Fruit fly (Drosophila melanogaster) whole organism, embryonic: Measurements from ENCODE around the gene Mcad.

Source experiments
- CG11247 ChIP-seq: fragments of 200-800 bp; sonication (Bioruptor generic); IDR thresholded peaks from 2 replicates; pipeline ENCODE4 v1.3.6; 2022; ENCODE audit warnings: missing biosample characterization, missing genetic modification characterization
- CG14710 ChIP-seq: fragments of 200-800 bp; sonication (Bioruptor generic); optimal IDR thresholded peaks from 3 replicates; lab custom pipeline; 2019; ENCODE audit warnings: missing biosample characterization, mild to moderate bottlenecking, missing genetic modification characterization, moderate library complexity
- CG16815 ChIP-seq: fragments of 200-800 bp; sonication (Bioruptor generic); optimal IDR thresholded peaks from 3 replicates; lab custom pipeline; 2017; ENCODE audit warnings: missing biosample characterization, mild to moderate bottlenecking, missing genetic modification characterization
- CG18619 ChIP-seq: fragments of 200-800 bp; sonication (Bioruptor generic); optimal IDR thresholded peaks from 3 replicates; lab custom pipeline; 2017; ENCODE audit warnings: missing biosample characterization, mild to moderate bottlenecking, missing genetic modification characterization
- CG2202 ChIP-seq: fragments of 200-800 bp; sonication (Bioruptor generic); optimal IDR thresholded peaks from 2 replicates; lab custom pipeline; 2018; ENCODE audit warnings: missing biosample characterization, mild to moderate bottlenecking, missing genetic modification characterization
- CG31441 ChIP-seq: fragments of 200-800 bp; sonication (Bioruptor generic); IDR thresholded peaks from 2 replicates; pipeline ENCODE4 v1.3.6; 2022; ENCODE audit warnings: missing biosample characterization, missing genetic modification characterization
- CG3163 ChIP-seq: fragments of 200-800 bp; sonication (Bioruptor generic); optimal IDR thresholded peaks from 3 replicates; lab custom pipeline; 2016; ENCODE audit warnings: missing biosample characterization, missing genetic modification characterization
- CG33213 ChIP-seq: fragments of 200-800 bp; sonication (Bioruptor generic); optimal IDR thresholded peaks from 3 replicates; lab custom pipeline; 2016; ENCODE audit warnings: missing biosample characterization, missing genetic modification characterization
- CG7372 ChIP-seq: fragments of 200-800 bp; sonication (Bioruptor generic); IDR thresholded peaks from 2 replicates; pipeline ENCODE4 v1.3.6; 2022; ENCODE audit warnings: missing biosample characterization, missing genetic modification characterization
- CG9437 ChIP-seq: fragments of 200-800 bp; sonication (Bioruptor generic); optimal IDR thresholded peaks from 2 replicates; lab custom pipeline; 2018; ENCODE audit warnings: missing biosample characterization, mild to moderate bottlenecking, missing genetic modification characterization
- Doc3 ChIP-seq: fragments of 200-800 bp; sonication (Bioruptor generic); IDR thresholded peaks from 3 replicates; pipeline ENCODE4 v1.3.6; 2022; ENCODE audit warnings: missing biosample characterization, missing genetic modification characterization; ENCODE audit not compliant: partially characterized antibody
- Eip74EF ChIP-seq, 2 experiments: fragments of 200-800 bp in 1 of 2; fragments of >200 bp in 1 of 2; sonication (Bioruptor generic) in 1 of 2; optimal IDR thresholded peaks; 2 replicates each; lab custom pipeline; 2017 to 2019; ENCODE audit warnings: missing biosample characterization in 2 of 2, missing genetic modification characterization in 2 of 2, mild to moderate bottlenecking in 1 of 2, moderate library complexity in 1 of 2
- Ets65A ChIP-seq: fragments of 200-800 bp; sonication (Bioruptor generic); peaks from one replicate; lab custom pipeline; 2016; ENCODE audit warnings: missing biosample characterization, missing genetic modification characterization
- H15 ChIP-seq: fragments of 200-800 bp; sonication (Bioruptor generic); IDR thresholded peaks from 3 replicates; pipeline ENCODE4 v1.3.6; 2022; ENCODE audit warnings: missing biosample characterization, missing genetic modification characterization
- Hand ChIP-seq: fragments of 200-800 bp; sonication (Bioruptor generic); optimal IDR thresholded peaks from 2 replicates; lab custom pipeline; 2017; ENCODE audit warnings: mild to moderate bottlenecking, missing biosample characterization, missing genetic modification reagents, missing genetic modification characterization
- Hr78 ChIP-seq, 2 experiments: fragments of 200-800 bp in 1 of 2; fragments of >200 bp in 1 of 2; sonication (Bioruptor generic) in 1 of 2; optimal IDR thresholded peaks; 2 replicates each; lab custom pipeline; 2017 to 2019; ENCODE audit warnings: missing biosample characterization in 2 of 2, missing genetic modification characterization in 2 of 2, mild to moderate bottlenecking in 1 of 2, moderate library complexity in 1 of 2
- Lim3 ChIP-seq: fragments of 200-800 bp; sonication (Bioruptor generic); IDR thresholded peaks from 2 replicates; pipeline ENCODE4 v1.3.6; 2022; ENCODE audit warnings: missing biosample characterization, missing genetic modification characterization
- NC2α ChIP-seq: fragments of 200-800 bp; sonication (Bioruptor generic); optimal IDR thresholded peaks from 2 replicates; lab custom pipeline; 2016; ENCODE audit warnings: missing biosample characterization, missing genetic modification characterization
- Sox100B ChIP-seq: fragments of 200-800 bp; sonication (Bioruptor generic); optimal IDR thresholded peaks from 3 replicates; lab custom pipeline; 2018; ENCODE audit warnings: missing biosample characterization, mild to moderate bottlenecking, missing genetic modification characterization
- Sox102F ChIP-seq: fragments of 200-800 bp; sonication (Bioruptor generic); optimal IDR thresholded peaks from 2 replicates; lab custom pipeline; 2018; ENCODE audit warnings: missing biosample characterization, mild to moderate bottlenecking, missing genetic modification characterization, moderate library complexity
- Trl ChIP-seq, 3 experiments: fragments of >200 bp in 2 of 3; fragments of 200-800 bp in 1 of 3; sonication (Bioruptor generic) in 1 of 3; optimal IDR thresholded peaks; 2 replicates in 1 of 3; 3 replicates in 2 of 3; lab custom pipeline; 2016 to 2017; ENCODE audit warnings: missing biosample characterization in 1 of 3, missing genetic modification characterization in 1 of 3
- Vsx1 ChIP-seq: fragments of 200-800 bp; sonication (Bioruptor generic); optimal IDR thresholded peaks from 2 replicates; lab custom pipeline; 2017; ENCODE audit warnings: missing biosample characterization, mild to moderate bottlenecking, missing genetic modification characterization, missing genetic modification reagents
- abd-A ChIP-seq: fragments of 200-800 bp; sonication (Bioruptor generic); optimal IDR thresholded peaks from 3 replicates; lab custom pipeline; 2019; ENCODE audit warnings: missing biosample characterization, mild to moderate bottlenecking, missing genetic modification characterization, moderate library complexity
- br ChIP-seq: fragments of >200 bp; optimal IDR thresholded peaks from 2 replicates; lab custom pipeline; 2017
- chinmo ChIP-seq: fragments of 200-800 bp; sonication (Bioruptor generic); IDR thresholded peaks from 4 replicates; pipeline ENCODE4 v1.3.6; 2022; ENCODE audit warnings: missing biosample characterization, missing genetic modification characterization; ENCODE audit not compliant: partially characterized antibody
- dysf ChIP-seq: fragments of 200-800 bp; sonication (Bioruptor generic); IDR thresholded peaks from 3 replicates; pipeline ENCODE4 v1.3.6; 2022; ENCODE audit warnings: missing biosample characterization, missing genetic modification characterization
- fu2 ChIP-seq: fragments of 200-800 bp; sonication (Bioruptor generic); optimal IDR thresholded peaks from 2 replicates; lab custom pipeline; 2016; ENCODE audit warnings: missing biosample characterization, missing genetic modification characterization
- gfzf ChIP-seq: fragments of 200-800 bp; sonication (Bioruptor generic); optimal IDR thresholded peaks from 2 replicates; lab custom pipeline; 2016; ENCODE audit warnings: missing biosample characterization, mild to moderate bottlenecking, missing genetic modification characterization, moderate library complexity
- hth ChIP-seq: fragments of >200 bp; optimal IDR thresholded peaks from 2 replicates; lab custom pipeline; 2017; ENCODE audit warnings: inconsistent platforms
- mld ChIP-seq: fragments of 200-800 bp; sonication (Bioruptor generic); IDR thresholded peaks from 3 replicates; pipeline ENCODE4 v1.3.6; 2022; ENCODE audit warnings: missing biosample characterization, missing genetic modification characterization; ENCODE audit not compliant: partially characterized antibody
- oc ChIP-seq: fragments of 200-800 bp; sonication (Bioruptor generic); optimal IDR thresholded peaks from 2 replicates; lab custom pipeline; 2018; ENCODE audit warnings: missing biosample characterization, mild to moderate bottlenecking, missing genetic modification characterization, moderate library complexity
- scrt ChIP-seq: fragments of 200-800 bp; sonication (Bioruptor generic); optimal IDR thresholded peaks from 2 replicates; lab custom pipeline; 2018; ENCODE audit warnings: missing biosample characterization, mild to moderate bottlenecking, missing genetic modification characterization, moderate library complexity
- sd ChIP-seq: fragments of 200-800 bp; sonication (Bioruptor generic); optimal IDR thresholded peaks from 3 replicates; lab custom pipeline; 2018; ENCODE audit warnings: missing biosample characterization, mild to moderate bottlenecking, missing genetic modification characterization, moderate library complexity
- sens ChIP-seq: fragments of 200-800 bp; sonication (Bioruptor generic); peaks from one replicate; lab custom pipeline; 2016; ENCODE audit warnings: missing biosample characterization, missing genetic modification characterization
- sqz ChIP-seq: fragments of 200-800 bp; sonication (Bioruptor generic); optimal IDR thresholded peaks from 3 replicates; lab custom pipeline; 2018; ENCODE audit warnings: missing biosample characterization, mild to moderate bottlenecking, missing genetic modification characterization
- sr ChIP-seq: fragments of 200-800 bp; sonication (Bioruptor generic); IDR thresholded peaks from 3 replicates; pipeline ENCODE4 v1.3.6; 2022; ENCODE audit warnings: missing biosample characterization, missing genetic modification characterization

The Mcad gene

dm6 chr3L:7742941-7743340 is 23.8 kb downstream of the Mcad start, which contains the start of gene Snmp2:
Snmp2 (minus strand) TSS chr3L:7743041.
- TF ChIP-seq CG2202 (no peak), CG16815 (no peak), CG3163 (GFP tag; lab: Kevin White, UChicago) (peak; percentile 65), chinmo (GFP tag; lab: Robert Waterston, UW) (0 out of 4 replicates have a peak, but pooled peaks have one; percentile 6), sqz (GFP tag; lab: Kevin White, UChicago) (peak; percentile 45), CG31441 (GFP tag; lab: Robert Waterston, UW) (no peak), Trl (optimal IDR thresholded peaks at IDR 0.05; lab: Kevin White, UChicago) (peak in 1 of 2 experiments; percentile 1), Trl (GFP tag; optimal IDR thresholded peaks at IDR 0.05; lab: Kevin White, UChicago) (no peak), br (lab: Kevin White, UChicago) (no peak)

- TF ChIP-seq abd-A (tag; lab: Kevin White, UChicago) (peak; percentile 37), sr (peak; percentile 69; the same call in 1 of the 3 replicates), sd (tag; lab: Kevin White, UChicago) (peak; percentile 48), sqz (GFP tag; lab: Kevin White, UChicago) (peak; percentile 65), chinmo (GFP tag; lab: Robert Waterston, UW) (peak; percentile 94; the same call in 3 of the 4 replicates), CG3163 (GFP tag; lab: Kevin White, UChicago) (peak; percentile 59), oc (tag; lab: Kevin White, UChicago) (peak; percentile 30), Trl (optimal IDR thresholded peaks at IDR 0.05; lab: Kevin White, UChicago) (peak in 1 of 2 experiments; percentile 20), Trl (GFP tag; optimal IDR thresholded peaks at IDR 0.05; lab: Kevin White, UChicago) (no peak), hth (lab: Kevin White, UChicago) (no peak), Vsx1 (GFP tag; lab: Kevin White, UChicago) (no peak), Hr78 (GFP tag; optimal IDR thresholded peaks at IDR 0.05; lab: Kevin White, UChicago) (peak in 1 of 2 experiments; percentile 20), Lim3 (GFP tag; lab: Robert Waterston, UW) (no peak), CG33213 (no peak)
Measured at dm6 chr3L:7743741-7744140, 24.6 kb downstream of the Mcad start.

dm6 chr3L:7747044-7747443 is 27.9 kb downstream of the Mcad start, which contains the start of gene CG13685:
CG13685 (plus strand) TSS chr3L:7747344.
- TF ChIP-seq CG14710 (tag; lab: Kevin White, UChicago) (no peak), gfzf (GFP tag; lab: Kevin White, UChicago) (no peak), scrt (no peak), CG9437 (GFP tag; lab: Kevin White, UChicago) (no peak), fu2 (GFP tag; lab: Kevin White, UChicago) (no peak), Trl (optimal IDR thresholded peaks at IDR 0.05; lab: Kevin White, UChicago) (peak; percentile 27 to 34), Trl (GFP tag; optimal IDR thresholded peaks at IDR 0.05; lab: Kevin White, UChicago) (no peak), CG7372 (peak; percentile 16; the same call in 1 of the 2 replicates), Doc3 (GFP tag; lab: Robert Waterston, UW) (no peak), CG11247 (GFP tag; lab: Robert Waterston, UW) (no peak), Sox100B (no peak), mld (no peak), Hand (GFP tag; lab: Kevin White, UChicago) (no peak), sens (GFP tag; lab: Kevin White, UChicago) (no peak)

DNA sequence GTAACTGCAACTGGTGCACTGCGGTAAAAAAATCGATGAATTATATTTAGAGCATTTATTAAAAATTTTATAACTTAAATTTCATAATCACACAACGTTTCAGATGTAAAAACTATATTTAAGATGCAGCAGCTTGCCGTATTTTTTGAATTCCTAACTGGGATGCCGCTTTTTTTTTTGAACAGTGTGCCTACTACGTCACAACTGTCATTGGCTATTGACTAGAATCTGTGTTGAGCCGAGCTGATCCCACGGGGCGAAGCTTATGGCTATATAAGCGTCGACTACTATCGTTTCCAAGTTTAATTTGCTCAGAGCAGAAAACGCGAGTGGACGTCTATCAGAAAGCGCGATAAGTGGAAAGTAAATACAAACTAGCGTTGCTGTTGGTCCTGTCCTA is 35.0 kb downstream of the Mcad start, which contains the start of gene CG7409:
Gene CG7409 (plus strand): TSS at position 301 of the 400 bp plus-strand sequence.
- TF ChIP-seq Ets65A (GFP tag; lab: Kevin White, UChicago) (peak; percentile 52), H15 (GFP tag; lab: Robert Waterston, UW) (0 out of 3 replicates have a peak, but pooled peaks have one; percentile 25), dysf (GFP tag; lab: Robert Waterston, UW) (0 out of 3 replicates have a peak, but pooled peaks have one; percentile 10), CG9437 (GFP tag; lab: Kevin White, UChicago) (no peak), Sox102F (peak; percentile 13), CG18619 (GFP tag; lab: Kevin White, UChicago) (no peak), NC2α (GFP tag; lab: Kevin White, UChicago) (no peak), Eip74EF (GFP tag; optimal IDR thresholded peaks at IDR 0.05; lab: Kevin White, UChicago) (no peak)
- TF ChIP-seq, all 482 proteins: peak for 4
